Fruit fly (Drosophila melanogaster) whole organism, embryonic: ENCODE measurements around the gene sob.

Source experiments
- C15 ChIP-seq: fragments of 200-800 bp; sonication (Bioruptor generic); IDR thresholded peaks from 3 replicates; pipeline ENCODE4 v1.3.6; 2022; ENCODE audit warnings: missing biosample characterization, missing genetic modification characterization
- CG10274 ChIP-seq: fragments of 200-800 bp; sonication (Bioruptor generic); optimal IDR thresholded peaks from 3 replicates; lab custom pipeline; 2017; ENCODE audit warnings: missing biosample characterization, mild to moderate bottlenecking, missing genetic modification characterization
- CG10321 ChIP-seq: fragments of 200-800 bp; sonication (Bioruptor generic); IDR thresholded peaks from 2 replicates; pipeline ENCODE4 v1.3.6; 2022; ENCODE audit warnings: missing biosample characterization, missing genetic modification characterization
- CG11695 ChIP-seq: fragments of 200-800 bp; sonication (Bioruptor generic); IDR thresholded peaks from 3 replicates; pipeline ENCODE4 v1.3.6; 2022; ENCODE audit warnings: missing biosample characterization, missing genetic modification characterization
- CG12942 ChIP-seq: fragments of 200-800 bp; sonication (Bioruptor generic); optimal IDR thresholded peaks from 3 replicates; lab custom pipeline; 2016; ENCODE audit warnings: missing biosample characterization, missing genetic modification characterization
- CG15011 ChIP-seq: fragments of 200-800 bp; sonication (Bioruptor generic); optimal IDR thresholded peaks from 3 replicates; lab custom pipeline; 2018; ENCODE audit warnings: missing biosample characterization, mild to moderate bottlenecking, missing genetic modification characterization
- CG1603 ChIP-seq: fragments of 200-800 bp; sonication (Bioruptor generic); optimal IDR thresholded peaks from 2 replicates; lab custom pipeline; 2019; ENCODE audit warnings: missing biosample characterization, mild to moderate bottlenecking, missing genetic modification characterization, moderate library complexity
- CG1832 ChIP-seq: fragments of 200-800 bp; sonication (Bioruptor generic); optimal IDR thresholded peaks from 2 replicates; lab custom pipeline; 2017; ENCODE audit warnings: missing biosample characterization, mild to moderate bottlenecking, missing genetic modification characterization, inconsistent platforms
- CG18619 ChIP-seq: fragments of 200-800 bp; sonication (Bioruptor generic); optimal IDR thresholded peaks from 3 replicates; lab custom pipeline; 2017; ENCODE audit warnings: missing biosample characterization, mild to moderate bottlenecking, missing genetic modification characterization
- CG3995 ChIP-seq: fragments of 200-800 bp; sonication (Bioruptor generic); optimal IDR thresholded peaks from 3 replicates; lab custom pipeline; 2016; ENCODE audit warnings: missing biosample characterization, missing genetic modification characterization
- CG4820 ChIP-seq: fragments of 200-800 bp; sonication (Bioruptor generic); optimal IDR thresholded peaks from 3 replicates; lab custom pipeline; 2016; ENCODE audit warnings: missing biosample characterization, missing genetic modification characterization
- CG6791 ChIP-seq: fragments of 200-800 bp; sonication (Bioruptor generic); IDR thresholded peaks from 3 replicates; pipeline ENCODE4 v1.3.6; 2022; ENCODE audit warnings: missing biosample characterization, missing genetic modification characterization; ENCODE audit not compliant: partially characterized antibody
- CG7271 ChIP-seq: fragments of 200-800 bp; sonication (Bioruptor generic); optimal IDR thresholded peaks from 2 replicates; lab custom pipeline; 2018; ENCODE audit warnings: missing biosample characterization, mild to moderate bottlenecking, missing genetic modification characterization, moderate library complexity
- CG7928 ChIP-seq: fragments of 200-800 bp; sonication (Bioruptor generic); optimal IDR thresholded peaks from 2 replicates; lab custom pipeline; 2017; ENCODE audit warnings: missing biosample characterization, mild to moderate bottlenecking, missing genetic modification characterization
- CG8478 ChIP-seq: fragments of >200 bp; optimal IDR thresholded peaks from 2 replicates; lab custom pipeline; 2018
- CoRest ChIP-seq: fragments of 200-800 bp; sonication (Bioruptor generic); optimal IDR thresholded peaks from 3 replicates; lab custom pipeline; 2018; ENCODE audit warnings: missing biosample characterization, mild to moderate bottlenecking, missing genetic modification characterization, moderate library complexity
- Dad ChIP-seq: fragments of 200-800 bp; sonication (Bioruptor generic); optimal IDR thresholded peaks from 3 replicates; lab custom pipeline; 2016; ENCODE audit warnings: missing biosample characterization, missing genetic modification characterization
- Doc2 ChIP-seq: fragments of 200-800 bp; sonication (Bioruptor generic); IDR thresholded peaks from 2 replicates; pipeline ENCODE4 v1.3.6; 2022; ENCODE audit warnings: missing biosample characterization, missing genetic modification characterization
- Gug ChIP-seq: fragments of 200-800 bp; sonication (Bioruptor generic); IDR thresholded peaks from 4 replicates; pipeline ENCODE4 v1.3.6; 2022; ENCODE audit warnings: missing biosample characterization, missing genetic modification characterization
- HLH4C ChIP-seq: fragments of 200-800 bp; sonication (Bioruptor generic); IDR thresholded peaks from 3 replicates; pipeline ENCODE4 v1.3.6; 2022; ENCODE audit warnings: missing biosample characterization, missing genetic modification characterization; ENCODE audit not compliant: partially characterized antibody
- HLHmδ ChIP-seq: fragments of 200-800 bp; sonication (Bioruptor generic); optimal IDR thresholded peaks from 2 replicates; lab custom pipeline; 2018; ENCODE audit warnings: missing biosample characterization, mild to moderate bottlenecking, missing genetic modification characterization, moderate library complexity
- Jarid2 ChIP-seq: fragments of 200-800 bp; sonication (Bioruptor generic); optimal IDR thresholded peaks from 3 replicates; lab custom pipeline; 2017; ENCODE audit warnings: mild to moderate bottlenecking, missing biosample characterization, missing genetic modification reagents, missing genetic modification characterization
- Lim3 ChIP-seq: fragments of 200-800 bp; sonication (Bioruptor generic); IDR thresholded peaks from 2 replicates; pipeline ENCODE4 v1.3.6; 2022; ENCODE audit warnings: missing biosample characterization, missing genetic modification characterization
- Med ChIP-seq: fragments of 200-800 bp; sonication (Bioruptor generic); peaks from one replicate; lab custom pipeline; 2016; ENCODE audit warnings: missing biosample characterization, missing genetic modification characterization, mild to moderate bottlenecking, inconsistent platforms, moderate library complexity
- NFAT ChIP-seq: fragments of 200-800 bp; sonication (Bioruptor generic); IDR thresholded peaks from 2 replicates; pipeline ENCODE4 v1.3.6; 2022; ENCODE audit warnings: missing biosample characterization, missing genetic modification characterization
- Nf-YC ChIP-seq: fragments of 200-800 bp; optimal IDR thresholded peaks from 3 replicates; lab custom pipeline; 2019; ENCODE audit warnings: missing biosample characterization, mild to moderate bottlenecking, missing genetic modification characterization, moderate library complexity
- Spps ChIP-seq: fragments of 200-800 bp; sonication (Bioruptor generic); optimal IDR thresholded peaks from 2 replicates; lab custom pipeline; 2018; ENCODE audit warnings: missing biosample characterization, mild to moderate bottlenecking, missing genetic modification characterization
- Taf1 ChIP-seq: fragments of 200-800 bp; sonication (Bioruptor generic); IDR thresholded peaks from 2 replicates; pipeline ENCODE4 v1.3.6; 2022; ENCODE audit warnings: missing biosample characterization, missing genetic modification characterization
- amos ChIP-seq: fragments of 200-800 bp; sonication (Bioruptor generic); IDR thresholded peaks from 2 replicates; pipeline ENCODE4 v1.3.6; 2022; ENCODE audit warnings: missing biosample characterization, missing genetic modification characterization; ENCODE audit not compliant: partially characterized antibody
- ara ChIP-seq: fragments of 200-800 bp; sonication (Bioruptor generic); IDR thresholded peaks from 2 replicates; pipeline ENCODE4 v1.3.6; 2022; ENCODE audit warnings: missing biosample characterization, missing genetic modification characterization
- ase ChIP-seq: fragments of 200-800 bp; sonication (Bioruptor generic); IDR thresholded peaks from 3 replicates; pipeline ENCODE4 v1.3.6; 2022; ENCODE audit warnings: missing biosample characterization, missing genetic modification characterization
- bcd ChIP-seq: fragments of 200-800 bp; sonication (Bioruptor generic); optimal IDR thresholded peaks from 2 replicates; lab custom pipeline; 2017; ENCODE audit warnings: missing biosample characterization, mild to moderate bottlenecking, missing genetic modification characterization
- bigmax ChIP-seq: fragments of 200-800 bp; sonication (Bioruptor generic); optimal IDR thresholded peaks from 2 replicates; lab custom pipeline; 2018; ENCODE audit warnings: missing biosample characterization, mild to moderate bottlenecking, missing genetic modification characterization
- bowl ChIP-seq: fragments of 200-800 bp; sonication (Bioruptor generic); IDR thresholded peaks from 2 replicates; pipeline ENCODE4 v1.3.6; 2022; ENCODE audit warnings: missing biosample characterization, missing genetic modification characterization
- br ChIP-seq: fragments of >200 bp; optimal IDR thresholded peaks from 2 replicates; lab custom pipeline; 2017
- chinmo ChIP-seq: fragments of 200-800 bp; sonication (Bioruptor generic); IDR thresholded peaks from 4 replicates; pipeline ENCODE4 v1.3.6; 2022; ENCODE audit warnings: missing biosample characterization, missing genetic modification characterization; ENCODE audit not compliant: partially characterized antibody
- chm ChIP-seq: fragments of 200-800 bp; sonication (Bioruptor generic); IDR thresholded peaks from 2 replicates; pipeline ENCODE4 v1.3.6; 2022; ENCODE audit warnings: missing biosample characterization, missing genetic modification characterization
- dan ChIP-seq: fragments of 200-800 bp; sonication (Bioruptor generic); IDR thresholded peaks from 2 replicates; pipeline ENCODE4 v1.3.6; 2022; ENCODE audit warnings: missing biosample characterization, missing genetic modification characterization
- fd64A ChIP-seq: fragments of 200-800 bp; sonication (Bioruptor generic); optimal IDR thresholded peaks from 3 replicates; lab custom pipeline; 2018; ENCODE audit warnings: missing biosample characterization, mild to moderate bottlenecking, missing genetic modification characterization
- gem ChIP-seq: fragments of 200-800 bp; sonication (Bioruptor generic); optimal IDR thresholded peaks from 2 replicates; lab custom pipeline; 2019; ENCODE audit warnings: missing biosample characterization, mild to moderate bottlenecking, missing genetic modification characterization, moderate library complexity
- her ChIP-seq: fragments of 200-800 bp; sonication (Bioruptor generic); optimal IDR thresholded peaks from 2 replicates; lab custom pipeline; 2016; ENCODE audit warnings: missing biosample characterization, missing genetic modification characterization
- jumu ChIP-seq: fragments of 200-800 bp; sonication (Bioruptor generic); optimal IDR thresholded peaks from 3 replicates; lab custom pipeline; 2016; ENCODE audit warnings: missing biosample characterization, missing genetic modification characterization
- maf-S ChIP-seq: fragments of 200-800 bp; sonication (Bioruptor generic); optimal IDR thresholded peaks from 2 replicates; lab custom pipeline; 2016; ENCODE audit warnings: missing biosample characterization, missing genetic modification characterization
- nmo ChIP-seq: fragments of 200-800 bp; sonication (Bioruptor generic); optimal IDR thresholded peaks from 2 replicates; lab custom pipeline; 2018; ENCODE audit warnings: missing biosample characterization, mild to moderate bottlenecking, missing genetic modification characterization, moderate library complexity
- pfk ChIP-seq: fragments of 200-800 bp; sonication (Bioruptor generic); optimal IDR thresholded peaks from 2 replicates; lab custom pipeline; 2018; ENCODE audit warnings: missing biosample characterization, mild to moderate bottlenecking, missing genetic modification characterization, moderate library complexity
- seq ChIP-seq: fragments of 200-800 bp; sonication (Bioruptor generic); IDR thresholded peaks from 2 replicates; pipeline ENCODE4 v1.3.6; 2022; ENCODE audit warnings: missing biosample characterization, missing genetic modification characterization
- sob ChIP-seq: fragments of 200-800 bp; sonication (Bioruptor generic); IDR thresholded peaks from 2 replicates; pipeline ENCODE4 v1.3.6; 2022; ENCODE audit warnings: missing biosample characterization, missing genetic modification characterization
- tna ChIP-seq: fragments of 200-800 bp; sonication (Bioruptor generic); IDR thresholded peaks from 2 replicates; pipeline ENCODE4 v1.3.6; 2022; ENCODE audit warnings: missing biosample characterization, missing genetic modification characterization; ENCODE audit not compliant: partially characterized antibody
- trem ChIP-seq: fragments of 200-800 bp; optimal IDR thresholded peaks from 3 replicates; lab custom pipeline; 2019; ENCODE audit warnings: missing biosample characterization, mild to moderate bottlenecking, missing genetic modification characterization, moderate library complexity
- ttk ChIP-seq: fragments of 200-800 bp; sonication (Bioruptor generic); IDR thresholded peaks from 2 replicates; pipeline ENCODE4 v2.1.2; 2022; ENCODE audit warnings: missing biosample characterization, missing genetic modification characterization
- wdn ChIP-seq: fragments of 200-800 bp; sonication (Bioruptor generic); IDR thresholded peaks from 2 replicates; pipeline ENCODE4 v1.3.6; 2022; ENCODE audit warnings: missing biosample characterization, missing genetic modification characterization
- yki ChIP-seq: fragments of >200 bp; optimal IDR thresholded peaks from 3 replicates; lab custom pipeline; 2018
- z ChIP-seq: fragments of 200-800 bp; sonication (Bioruptor generic); IDR thresholded peaks from 3 replicates; pipeline ENCODE4 v1.3.6; 2022; ENCODE audit warnings: missing biosample characterization, missing genetic modification characterization

sob gene

dm6 chr2L:3539412-3539743 lies 41.2 kb downstream of the sob start:
- no peak for TF ChIP-seq Lim3 (GFP tag; lab: Robert Waterston, UW)
- TF ChIP-seq tna, result no peak
- TF ChIP-seq CG7928 (GFP tag; lab: Kevin White, UChicago), result no peak
- peak; percentile 96 for TF ChIP-seq sob (GFP tag; lab: Robert Waterston, UW)
- no peak for TF ChIP-seq Doc2 (GFP tag; lab: Robert Waterston, UW)
- TF ChIP-seq ara (GFP tag; lab: Robert Waterston, UW), result 0 out of 2 replicates have a peak, but pooled peaks have one; percentile 14
- no peak for TF ChIP-seq CG4820
- no peak for TF ChIP-seq CG18619 (GFP tag; lab: Kevin White, UChicago)
- no peak for TF ChIP-seq br (lab: Kevin White, UChicago)
- TF ChIP-seq Gug, result no peak
- peak; percentile 93 for TF ChIP-seq bowl (GFP tag; lab: Robert Waterston, UW)
- no peak for TF ChIP-seq Dad (GFP tag; lab: Kevin White, UChicago)
- TF ChIP-seq CG12942 (GFP tag; lab: Kevin White, UChicago), result no peak
- no peak for TF ChIP-seq CG10274 (GFP tag; lab: Kevin White, UChicago)
- TF ChIP-seq CG1832 (GFP tag; lab: Kevin White, UChicago), result peak; percentile 69
- no peak for TF ChIP-seq jumu (GFP tag; lab: Kevin White, UChicago)
- TF ChIP-seq her, result no peak
- TF ChIP-seq pfk (GFP tag; lab: Kevin White, UChicago), result no peak
- TF ChIP-seq Taf1 (GFP tag; lab: Robert Waterston, UW), result no peak
- no peak for TF ChIP-seq CG3995 (GFP tag; lab: Kevin White, UChicago)
- TF ChIP-seq CG6791 (GFP tag; lab: Robert Waterston, UW), result peak; percentile 46; the same call in 1 of the 3 replicates
- TF ChIP-seq CG7271 (tag; lab: Kevin White, UChicago), result no peak
- TF ChIP-seq maf-S (GFP tag; lab: Kevin White, UChicago), result no peak
- TF ChIP-seq chinmo (GFP tag; lab: Robert Waterston, UW), result 0 out of 4 replicates have a peak, but pooled peaks have one; percentile 11
- peak; percentile 65 for TF ChIP-seq Jarid2 (GFP tag; lab: Kevin White, UChicago)
- no peak for TF ChIP-seq dan (GFP tag; lab: Robert Waterston, UW)
- TF ChIP-seq ttk, result no peak
- peak; percentile 90 for TF ChIP-seq CG10321 (GFP tag; lab: Robert Waterston, UW)
- TF ChIP-seq nmo (GFP tag; lab: Kevin White, UChicago), result peak; percentile 3
- TF ChIP-seq bcd (GFP tag; lab: Kevin White, UChicago), result no peak
- no peak for TF ChIP-seq CG1603 (tag; lab: Kevin White, UChicago)
- no peak for TF ChIP-seq seq (GFP tag; lab: Robert Waterston, UW)
- TF ChIP-seq NFAT (GFP tag; lab: Robert Waterston, UW), result no peak
- TF ChIP-seq yki, result no peak
- peak; percentile 95 for TF ChIP-seq z (GFP tag; lab: Robert Waterston, UW)
- no peak for TF ChIP-seq CG15011 (GFP tag; lab: Kevin White, UChicago)
- TF ChIP-seq HLH4C (GFP tag; lab: Robert Waterston, UW), result peak; percentile 15; the same call in 1 of the 3 replicates
- no peak for TF ChIP-seq Spps
- no peak for TF ChIP-seq gem (tag; lab: Kevin White, UChicago)
- TF ChIP-seq CG11695 (GFP tag; lab: Robert Waterston, UW), result no peak
- TF ChIP-seq ase (GFP tag; lab: Robert Waterston, UW), result no peak
- peak; percentile 67 for TF ChIP-seq Med (GFP tag; lab: Kevin White, UChicago)
- peak; percentile 62 for TF ChIP-seq CG8478 (lab: Kevin White, UChicago)
- no peak for TF ChIP-seq HLHmδ (GFP tag; lab: Kevin White, UChicago)
- TF ChIP-seq trem (tag; lab: Kevin White, UChicago), result no peak
- 0 out of 2 replicates have a peak, but pooled peaks have one; percentile 13 for TF ChIP-seq amos (GFP tag; lab: Robert Waterston, UW)
- no peak for TF ChIP-seq bigmax
- peak; percentile 18 for TF ChIP-seq CoRest (tag; lab: Kevin White, UChicago)
- TF ChIP-seq wdn (GFP tag; lab: Robert Waterston, UW), result no peak
- TF ChIP-seq chm, result no peak
- TF ChIP-seq C15 (GFP tag; lab: Robert Waterston, UW), result no peak
- peak; percentile 15 for TF ChIP-seq Nf-YC
- no peak for TF ChIP-seq fd64A
